Fruit fly (Drosophila melanogaster) whole organism, embryonic: ENCODE measurements around the gene CG32847.

Experiments used
- Adf1 ChIP-seq: fragments of 200-800 bp; sonication (Bioruptor generic); IDR thresholded peaks from 2 replicates; pipeline ENCODE4 v1.3.6; 2022; ENCODE audit warnings: missing biosample characterization, missing genetic modification characterization
- CG11695 ChIP-seq: fragments of 200-800 bp; sonication (Bioruptor generic); IDR thresholded peaks from 3 replicates; pipeline ENCODE4 v1.3.6; 2022; ENCODE audit warnings: missing biosample characterization, missing genetic modification characterization
- CG13624 ChIP-seq: fragments of 200-800 bp; sonication (Bioruptor generic); optimal IDR thresholded peaks from 2 replicates; lab custom pipeline; 2016; ENCODE audit warnings: missing biosample characterization, missing genetic modification characterization
- CG15479 ChIP-seq: fragments of 200-800 bp; sonication (Bioruptor generic); optimal IDR thresholded peaks from 3 replicates; lab custom pipeline; 2019; ENCODE audit warnings: missing biosample characterization, mild to moderate bottlenecking, missing genetic modification characterization, moderate library complexity
- CG1603 ChIP-seq: fragments of 200-800 bp; sonication (Bioruptor generic); optimal IDR thresholded peaks from 2 replicates; lab custom pipeline; 2019; ENCODE audit warnings: missing biosample characterization, mild to moderate bottlenecking, missing genetic modification characterization, moderate library complexity
- CG17912 ChIP-seq: fragments of 200-800 bp; sonication (Bioruptor generic); optimal IDR thresholded peaks from 2 replicates; lab custom pipeline; 2018; ENCODE audit warnings: missing biosample characterization, mild to moderate bottlenecking, missing genetic modification characterization
- CG2199 ChIP-seq: fragments of 200-800 bp; sonication (Bioruptor generic); IDR thresholded peaks from 3 replicates; pipeline ENCODE4 v1.3.6; 2022; ENCODE audit warnings: missing biosample characterization, missing genetic modification characterization
- CG2678 ChIP-seq: fragments of 200-800 bp; sonication (Bioruptor generic); optimal IDR thresholded peaks from 3 replicates; lab custom pipeline; 2019; ENCODE audit warnings: missing biosample characterization, mild to moderate bottlenecking, missing genetic modification characterization, moderate library complexity
- CG2875 ChIP-seq: fragments of 200-800 bp; sonication (Bioruptor generic); optimal IDR thresholded peaks from 2 replicates; lab custom pipeline; 2017; ENCODE audit warnings: missing biosample characterization, mild to moderate bottlenecking, missing genetic modification characterization, missing genetic modification reagents
- CG3163 ChIP-seq: fragments of 200-800 bp; sonication (Bioruptor generic); optimal IDR thresholded peaks from 3 replicates; lab custom pipeline; 2016; ENCODE audit warnings: missing biosample characterization, missing genetic modification characterization
- CG7928 ChIP-seq: fragments of 200-800 bp; sonication (Bioruptor generic); optimal IDR thresholded peaks from 2 replicates; lab custom pipeline; 2017; ENCODE audit warnings: missing biosample characterization, mild to moderate bottlenecking, missing genetic modification characterization
- CG8765 ChIP-seq: fragments of 200-800 bp; sonication (Bioruptor generic); IDR thresholded peaks from 2 replicates; pipeline ENCODE4 v1.3.6; 2022; ENCODE audit warnings: missing biosample characterization, missing genetic modification characterization
- CG9437 ChIP-seq: fragments of 200-800 bp; sonication (Bioruptor generic); optimal IDR thresholded peaks from 2 replicates; lab custom pipeline; 2018; ENCODE audit warnings: missing biosample characterization, mild to moderate bottlenecking, missing genetic modification characterization
- D ChIP-seq, 2 experiments: fragments of 200-800 bp in 1 of 2; fragments of >200 bp in 1 of 2; sonication (Bioruptor generic) in 1 of 2; optimal IDR thresholded peaks; 2 replicates in 1 of 2; 3 replicates in 1 of 2; lab custom pipeline; 2017; ENCODE audit warnings: mild to moderate bottlenecking in 1 of 2, missing biosample characterization in 1 of 2, missing genetic modification characterization in 1 of 2, missing genetic modification reagents in 1 of 2
- D19A ChIP-seq: fragments of 200-800 bp; optimal IDR thresholded peaks from 3 replicates; lab custom pipeline; 2019; ENCODE audit warnings: missing biosample characterization, mild to moderate bottlenecking, missing genetic modification characterization, moderate library complexity
- Fer3 ChIP-seq: fragments of 200-800 bp; sonication (Bioruptor generic); optimal IDR thresholded peaks from 2 replicates; lab custom pipeline; 2018; ENCODE audit warnings: missing biosample characterization, mild to moderate bottlenecking, missing genetic modification characterization, moderate library complexity
- HLH4C ChIP-seq: fragments of 200-800 bp; sonication (Bioruptor generic); IDR thresholded peaks from 3 replicates; pipeline ENCODE4 v1.3.6; 2022; ENCODE audit warnings: missing biosample characterization, missing genetic modification characterization; ENCODE audit not compliant: partially characterized antibody
- Hey ChIP-seq: fragments of 200-800 bp; sonication (Bioruptor generic); optimal IDR thresholded peaks from 3 replicates; lab custom pipeline; 2018; ENCODE audit warnings: missing biosample characterization, mild to moderate bottlenecking, missing genetic modification characterization
- MTF-1 ChIP-seq: fragments of 200-800 bp; sonication (Bioruptor generic); optimal IDR thresholded peaks from 2 replicates; lab custom pipeline; 2018; ENCODE audit warnings: missing biosample characterization, mild to moderate bottlenecking, missing genetic modification characterization, borderline replicate concordance
- Taf1 ChIP-seq: fragments of 200-800 bp; sonication (Bioruptor generic); IDR thresholded peaks from 2 replicates; pipeline ENCODE4 v1.3.6; 2022; ENCODE audit warnings: missing biosample characterization, missing genetic modification characterization
- Trl ChIP-seq, 3 experiments: fragments of >200 bp in 2 of 3; fragments of 200-800 bp in 1 of 3; sonication (Bioruptor generic) in 1 of 3; optimal IDR thresholded peaks; 2 replicates in 1 of 3; 3 replicates in 2 of 3; lab custom pipeline; 2016 to 2017; ENCODE audit warnings: missing biosample characterization in 1 of 3, missing genetic modification characterization in 1 of 3
- Xbp1 ChIP-seq: fragments of 200-800 bp; sonication (Bioruptor generic); optimal IDR thresholded peaks from 3 replicates; lab custom pipeline; 2016; ENCODE audit warnings: missing biosample characterization, mild to moderate bottlenecking, missing genetic modification characterization
- abd-A ChIP-seq: fragments of 200-800 bp; sonication (Bioruptor generic); optimal IDR thresholded peaks from 3 replicates; lab custom pipeline; 2019; ENCODE audit warnings: missing biosample characterization, mild to moderate bottlenecking, missing genetic modification characterization, moderate library complexity
- bbx ChIP-seq: fragments of 200-800 bp; sonication (Bioruptor generic); IDR thresholded peaks from 2 replicates; pipeline ENCODE4 v1.3.6; 2022; ENCODE audit warnings: missing biosample characterization, missing genetic modification characterization; ENCODE audit not compliant: partially characterized antibody
- bsh ChIP-seq, 2 experiments: fragments of 200-800 bp; sonication (Bioruptor generic); optimal IDR thresholded peaks; 2 replicates each; lab custom pipeline; 2017 to 2018; ENCODE audit warnings: mild to moderate bottlenecking in 2 of 2, missing biosample characterization in 2 of 2, missing genetic modification characterization in 2 of 2, moderate library complexity in 1 of 2
- cg ChIP-seq: fragments of 200-800 bp; sonication (Bioruptor generic); optimal IDR thresholded peaks from 3 replicates; lab custom pipeline; 2019; ENCODE audit warnings: missing biosample characterization, mild to moderate bottlenecking, missing genetic modification characterization, moderate library complexity
- dysf ChIP-seq: fragments of 200-800 bp; sonication (Bioruptor generic); IDR thresholded peaks from 3 replicates; pipeline ENCODE4 v1.3.6; 2022; ENCODE audit warnings: missing biosample characterization, missing genetic modification characterization
- ewg ChIP-seq: fragments of 200-800 bp; sonication (Bioruptor generic); optimal IDR thresholded peaks from 3 replicates; lab custom pipeline; 2017; ENCODE audit warnings: mild to moderate bottlenecking, missing biosample characterization, missing genetic modification reagents, missing genetic modification characterization
- eyg ChIP-seq: fragments of 200-800 bp; sonication (Bioruptor generic); optimal IDR thresholded peaks from 3 replicates; lab custom pipeline; 2016; ENCODE audit warnings: missing biosample characterization, missing genetic modification characterization
- fd64A ChIP-seq: fragments of 200-800 bp; sonication (Bioruptor generic); optimal IDR thresholded peaks from 3 replicates; lab custom pipeline; 2018; ENCODE audit warnings: missing biosample characterization, mild to moderate bottlenecking, missing genetic modification characterization
- ftz-f1 ChIP-seq: fragments of 200-800 bp; sonication (Bioruptor generic); optimal IDR thresholded peaks from 2 replicates; lab custom pipeline; 2016; ENCODE audit warnings: missing biosample characterization, missing genetic modification characterization
- grau ChIP-seq: fragments of 200-800 bp; optimal IDR thresholded peaks from 3 replicates; lab custom pipeline; 2019; ENCODE audit warnings: missing biosample characterization, mild to moderate bottlenecking, missing genetic modification characterization, moderate library complexity
- gro ChIP-seq: fragments of 200-800 bp; sonication (Bioruptor generic); optimal IDR thresholded peaks from 2 replicates; lab custom pipeline; 2016; ENCODE audit warnings: missing biosample characterization, missing genetic modification characterization
- gsb-n ChIP-seq: fragments of 200-800 bp; sonication (Bioruptor generic); optimal IDR thresholded peaks from 3 replicates; lab custom pipeline; 2018; ENCODE audit warnings: missing biosample characterization, mild to moderate bottlenecking, missing genetic modification characterization
- kah ChIP-seq: fragments of 200-800 bp; sonication (Bioruptor generic); optimal IDR thresholded peaks from 2 replicates; lab custom pipeline; 2018; ENCODE audit warnings: missing biosample characterization, mild to moderate bottlenecking, missing genetic modification characterization
- ken ChIP-seq: fragments of 200-800 bp; sonication (Bioruptor generic); IDR thresholded peaks from 3 replicates; pipeline ENCODE4 v1.3.6; 2022; ENCODE audit warnings: missing biosample characterization, missing genetic modification characterization
- nmo ChIP-seq: fragments of 200-800 bp; sonication (Bioruptor generic); optimal IDR thresholded peaks from 2 replicates; lab custom pipeline; 2018; ENCODE audit warnings: missing biosample characterization, mild to moderate bottlenecking, missing genetic modification characterization, moderate library complexity
- oc ChIP-seq: fragments of 200-800 bp; sonication (Bioruptor generic); optimal IDR thresholded peaks from 2 replicates; lab custom pipeline; 2018; ENCODE audit warnings: missing biosample characterization, mild to moderate bottlenecking, missing genetic modification characterization, moderate library complexity
- row ChIP-seq: fragments of 200-800 bp; sonication (Bioruptor generic); IDR thresholded peaks from 3 replicates; pipeline ENCODE4 v1.3.6; 2022; ENCODE audit warnings: missing biosample characterization, missing genetic modification characterization
- sens ChIP-seq: fragments of 200-800 bp; sonication (Bioruptor generic); peaks from one replicate; lab custom pipeline; 2016; ENCODE audit warnings: missing biosample characterization, missing genetic modification characterization
- sisA ChIP-seq: fragments of 200-800 bp; sonication (Bioruptor generic); IDR thresholded peaks from 2 replicates; pipeline ENCODE4 v1.3.6; 2022; ENCODE audit warnings: missing biosample characterization, missing genetic modification characterization
- twi ChIP-seq: fragments of 200-800 bp; optimal IDR thresholded peaks from 2 replicates; lab custom pipeline; 2019; ENCODE audit warnings: missing biosample characterization, mild to moderate bottlenecking, missing genetic modification characterization, moderate library complexity
- vvl ChIP-seq: fragments of 200-800 bp; sonication (Bioruptor generic); IDR thresholded peaks from 2 replicates; pipeline ENCODE4 v1.3.6; 2022; ENCODE audit warnings: missing biosample characterization, missing genetic modification characterization
- wdn ChIP-seq: fragments of 200-800 bp; sonication (Bioruptor generic); IDR thresholded peaks from 2 replicates; pipeline ENCODE4 v1.3.6; 2022; ENCODE audit warnings: missing biosample characterization, missing genetic modification characterization
- zf30C ChIP-seq: fragments of 200-800 bp; sonication (Bioruptor generic); optimal IDR thresholded peaks from 3 replicates; lab custom pipeline; 2018; ENCODE audit warnings: missing biosample characterization, mild to moderate bottlenecking, missing genetic modification characterization

Gene CG32847

dm6 chr3L:15099541-15099940 is 21.8 kb upstream of the CG32847 start:
- peak; percentile 28 for TF ChIP-seq CG15479 (GFP tag; lab: Kevin White, UChicago)
- no peak for TF ChIP-seq CG7928 (GFP tag; lab: Kevin White, UChicago)
- no peak for TF ChIP-seq zf30C
- no peak for TF ChIP-seq Xbp1 (GFP tag; lab: Kevin White, UChicago)
- TF ChIP-seq cg (GFP tag; lab: Kevin White, UChicago): peak; percentile 1
- peak; percentile 4 for TF ChIP-seq twi (tag; lab: Kevin White, UChicago)
- no peak for TF ChIP-seq CG11695
- no peak for TF ChIP-seq gro (GFP tag; lab: Kevin White, UChicago)
- TF ChIP-seq CG8765 (GFP tag; lab: Robert Waterston, UW): peak; percentile 24; the same call in 1 of the 2 replicates
- TF ChIP-seq D19A (tag; lab: Kevin White, UChicago): no peak
- TF ChIP-seq sisA (GFP tag; lab: Robert Waterston, UW): no peak
- TF ChIP-seq Hey (tag; lab: Kevin White, UChicago): peak; percentile 4
- TF ChIP-seq wdn (GFP tag; lab: Robert Waterston, UW): no peak
- TF ChIP-seq ftz-f1 (GFP tag; lab: Kevin White, UChicago): no peak

dm6 chr3L:15100983-15101382 is 20.4 kb upstream of the CG32847 start:
- TF ChIP-seq D (optimal IDR thresholded peaks at IDR 0.05; lab: Kevin White, UChicago) (peak; percentile 15), D (GFP tag; optimal IDR thresholded peaks at IDR 0.05; lab: Kevin White, UChicago) (no peak), cg (GFP tag; lab: Kevin White, UChicago) (peak; percentile 0), dysf (no peak), bbx (GFP tag; lab: Robert Waterston, UW) (no peak), kah (GFP tag; lab: Kevin White, UChicago) (no peak), Adf1 (peak; percentile 52; the same call in 1 of the 2 replicates), oc (peak; percentile 12), HLH4C (GFP tag; lab: Robert Waterston, UW) (no peak), fd64A (GFP tag; lab: Kevin White, UChicago) (no peak), sens (GFP tag; lab: Kevin White, UChicago) (peak; percentile 56), ewg (GFP tag; lab: Kevin White, UChicago) (no peak)

- no peak for TF ChIP-seq Taf1 (GFP tag; lab: Robert Waterston, UW)
- no peak for TF ChIP-seq CG13624 (GFP tag; lab: Kevin White, UChicago)
- peak; percentile 25; the same call in 1 of the 3 replicates for TF ChIP-seq row (GFP tag; lab: Robert Waterston, UW)
- TF ChIP-seq Fer3 (tag; lab: Kevin White, UChicago): no peak
- no peak for TF ChIP-seq CG17912 (GFP tag; lab: Kevin White, UChicago)
- peak; percentile 10 for TF ChIP-seq eyg (GFP tag; lab: Kevin White, UChicago)
- peak in 1 of 2 experiments; percentile 15 for TF ChIP-seq bsh (GFP tag; optimal IDR thresholded peaks at IDR 0.05; lab: Kevin White, UChicago)
- TF ChIP-seq CG2678 (tag; lab: Kevin White, UChicago): peak; percentile 24
- TF ChIP-seq gsb-n (tag; lab: Kevin White, UChicago): peak; percentile 66
- peak; percentile 76 for TF ChIP-seq grau (tag; lab: Kevin White, UChicago)
- peak; percentile 28 for TF ChIP-seq CG3163 (GFP tag; lab: Kevin White, UChicago)
- peak; percentile 45 for TF ChIP-seq sens (GFP tag; lab: Kevin White, UChicago)
- peak; percentile 45; the same call in 1 of the 2 replicates for TF ChIP-seq bbx (GFP tag; lab: Robert Waterston, UW)
- peak; percentile 14 to 38 for TF ChIP-seq Trl (optimal IDR thresholded peaks at IDR 0.05; lab: Kevin White, UChicago)
- TF ChIP-seq Trl (GFP tag; optimal IDR thresholded peaks at IDR 0.05; lab: Kevin White, UChicago): no peak
- TF ChIP-seq abd-A (tag; lab: Kevin White, UChicago): peak; percentile 59
- TF ChIP-seq MTF-1 (GFP tag; lab: Kevin White, UChicago): no peak
- no peak for TF ChIP-seq ken (GFP tag; lab: Robert Waterston, UW)
- no peak for TF ChIP-seq CG2875 (GFP tag; lab: Kevin White, UChicago)
- TF ChIP-seq vvl: 0 out of 2 replicates have a peak, but pooled peaks have one; percentile 6
- 0 out of 3 replicates have a peak, but pooled peaks have one; percentile 47 for TF ChIP-seq CG2199 (GFP tag; lab: Robert Waterston, UW)
- TF ChIP-seq nmo (GFP tag; lab: Kevin White, UChicago): peak; percentile 4
- peak; percentile 2 for TF ChIP-seq CG1603
- TF ChIP-seq CG9437 (GFP tag; lab: Kevin White, UChicago): no peak
Observed at dm6 chr3L:15101639-15102413, 19.5 kb upstream of the CG32847 start.
